Worm (Caenorhabditis elegans): ENCODE results near the gene ttr-31.

ttr-31 gene

ce11 chrX:11008954-11009353 is at the start of gene ttr-31:
Gene ttr-31 (minus strand): TSS chrX:11009054.
- TF ChIP-seq lir-3 (tag; optimal IDR thresholded peaks at IDR 0.05; ENCODE audit: poor library complexity), result no peak
- no peak for TF ChIP-seq vab-15 (tag; optimal IDR thresholded peaks at IDR 0.05)
- peak; percentile 66 for TF ChIP-seq nhr-85 (tag)
- no peak for TF ChIP-seq lin-15B (tag; optimal IDR thresholded peaks at IDR 0.05)
- TF ChIP-seq elt-3 (tag; optimal IDR thresholded peaks at IDR 0.05), result peak in 1 of 6 experiments; percentile 7
- peak; percentile 21 for TF ChIP-seq lin-14 (GFP tag; optimal IDR thresholded peaks at IDR 0.05)

- TF ChIP-seq lin-14 (GFP tag; optimal IDR thresholded peaks at IDR 0.05) (peak; percentile 1), mep-1 (tag; optimal IDR thresholded peaks at IDR 0.05) (peak; percentile 32), nhr-76 (tag; optimal IDR thresholded peaks at IDR 0.05) (no peak), blmp-1 (tag; optimal IDR thresholded peaks at IDR 0.05) (peak; percentile 100), ztf-4 (tag; optimal IDR thresholded peaks at IDR 0.05) (peak; percentile 19), swsn-7 (tag; optimal IDR thresholded peaks at IDR 0.05) (no peak), ces-1 (GFP tag; optimal IDR thresholded peaks at IDR 0.05) (no peak), aly-2 (tag; optimal IDR thresholded peaks at IDR 0.05) (no peak), nhr-237 (tag; optimal IDR thresholded peaks at IDR 0.05) (no peak), elt-3 (tag; optimal IDR thresholded peaks at IDR 0.05) (peak in 1 of 6 experiments; percentile 56), nhr-85 (tag) (peak; percentile 17), nhr-12 (tag; optimal IDR thresholded peaks at IDR 0.05) (no peak), unc-62 (GFP tag; optimal IDR thresholded peaks at IDR 0.05) (no peak), isw-1 (GFP tag; IDR thresholded peaks at IDR 0.05) (no peak), ztf-11 (tag; optimal IDR thresholded peaks at IDR 0.05) (no peak), ceh-82 (tag; optimal IDR thresholded peaks at IDR 0.05) (no peak)
Measured at ce11 chrX:11057028-11057427, 48.2 kb upstream of the ttr-31 start, which contains the start of gene lpr-3. Gene lpr-3 (plus strand): TSS chrX:11057401.

DNA sequence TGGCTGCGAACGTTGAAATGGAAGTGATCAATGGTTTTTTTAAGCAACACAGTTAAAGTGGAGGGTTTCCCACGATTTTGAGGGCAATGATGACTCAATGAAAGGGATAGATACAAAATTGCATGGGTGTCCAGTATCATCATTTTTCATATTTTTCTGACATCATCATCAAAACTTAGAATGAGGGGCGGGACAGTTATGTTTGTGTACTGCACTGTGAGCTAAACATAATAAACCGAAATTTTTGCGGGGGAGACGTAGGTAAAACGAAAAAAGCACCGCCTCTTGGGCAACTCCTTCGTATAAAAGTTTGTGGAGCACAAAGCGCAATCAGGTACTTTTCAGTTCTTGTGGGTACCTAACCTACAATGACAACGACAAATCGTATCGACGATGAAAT is 44.8 kb upstream of the ttr-31 start, which contains the start of gene C09F12.2:
Gene C09F12.2 (plus strand): TSS at position 301 of the 400 bp plus-strand sequence.
- TF ChIP-seq ets-5 (GFP tag; IDR thresholded peaks at IDR 0.05), result no peak

DNA sequence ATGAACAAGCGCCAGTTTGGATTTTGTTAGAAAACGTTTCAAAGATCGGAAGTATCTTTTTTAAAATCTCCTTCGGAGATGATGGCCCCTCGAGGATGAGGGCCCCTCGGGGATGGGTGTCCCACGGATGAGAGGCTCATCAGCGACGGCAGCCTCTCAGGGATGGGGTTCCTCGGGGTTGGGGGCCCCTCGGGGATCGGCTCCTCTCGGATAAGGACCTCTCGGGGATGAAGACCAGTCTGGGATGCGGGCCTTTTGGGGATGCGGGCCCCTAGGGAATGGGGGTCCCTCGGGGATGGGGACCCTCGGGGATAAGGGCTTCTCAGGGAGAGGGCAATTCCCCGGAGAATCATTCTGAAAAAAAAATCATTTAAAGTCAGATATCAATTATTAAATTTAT is 41.5 kb upstream of the ttr-31 start:
- TF ChIP-seq ceh-8 (GFP tag; optimal IDR thresholded peaks at IDR 0.05) (peak; percentile 53), nhr-76 (tag; optimal IDR thresholded peaks at IDR 0.05) (no peak)

- TF ChIP-seq hpl-2 (GFP tag; optimal IDR thresholded peaks at IDR 0.05) (no peak), nhr-71 (tag; optimal IDR thresholded peaks at IDR 0.05) (peak; percentile 1), irx-1 (tag; optimal IDR thresholded peaks at IDR 0.05) (no peak), jun-1 (tag; optimal IDR thresholded peaks at IDR 0.05) (peak; percentile 34), elt-2 (tag; optimal IDR thresholded peaks at IDR 0.05) (peak; percentile 96), nhr-76 (tag; optimal IDR thresholded peaks at IDR 0.05) (no peak), efl-1 (optimal IDR thresholded peaks at IDR 0.05) (no peak), efl-1 (GFP tag; optimal IDR thresholded peaks at IDR 0.05 in 1 of 2) (peak in 1 of 2 experiments; percentile 79), tlp-1 (tag; optimal IDR thresholded peaks at IDR 0.05) (peak; percentile 32)
Measured at ce11 chrX:11047183-11047582, 38.3 kb upstream of the ttr-31 start, which contains the start of gene clc-1. Gene clc-1 (plus strand): TSS chrX:11047446.

DNA sequence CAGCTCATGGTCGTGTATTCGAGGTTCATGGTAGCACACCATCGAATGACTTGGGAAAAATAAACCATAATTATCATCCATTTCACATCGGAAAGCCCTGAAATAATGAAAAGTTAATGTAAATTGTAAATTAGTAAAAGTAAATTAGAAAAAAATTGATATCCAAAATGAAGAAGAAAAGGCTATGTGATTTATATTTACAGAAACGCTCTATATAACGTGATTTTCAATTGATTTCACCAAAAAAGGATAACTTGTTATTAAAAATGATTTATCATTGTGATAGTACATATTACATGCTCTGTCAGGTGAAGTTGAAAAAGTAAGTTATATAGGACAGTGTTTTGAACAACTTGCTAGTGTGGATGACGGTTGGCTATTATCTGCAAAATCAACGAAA is 33.9 kb upstream of the ttr-31 start, which contains the start of gene C09F12.3:
Gene C09F12.3 (minus strand): TSS at position 101 of the 400 bp plus-strand sequence.
- TF ChIP-seq C04F5.9 (tag; optimal IDR thresholded peaks at IDR 0.05), result no peak
- TF ChIP-seq nhr-28 (tag; optimal IDR thresholded peaks at IDR 0.05), result no peak
- TF ChIP-seq ztf-4 (tag; optimal IDR thresholded peaks at IDR 0.05), result no peak
- TF ChIP-seq nhr-77 (tag; optimal IDR thresholded peaks at IDR 0.05), result no peak
- TF ChIP-seq ceh-8 (GFP tag; optimal IDR thresholded peaks at IDR 0.05), result no peak
- no peak for TF ChIP-seq zag-1 (tag; optimal IDR thresholded peaks at IDR 0.05)
- no peak for TF ChIP-seq nhr-90 (tag; optimal IDR thresholded peaks at IDR 0.05; ENCODE audit: poor library complexity)
- no peak for TF ChIP-seq nhr-11 (tag; optimal IDR thresholded peaks at IDR 0.05)
- TF ChIP-seq alr-1 (tag; optimal IDR thresholded peaks at IDR 0.05; ENCODE audit: borderline replicate concordance), result no peak
- no peak for TF ChIP-seq lin-14 (GFP tag; optimal IDR thresholded peaks at IDR 0.05)
- no peak for TF ChIP-seq nhr-76 (tag; optimal IDR thresholded peaks at IDR 0.05)
